Worm (Caenorhabditis elegans) whole organism, midembryonic: Measurements from ENCODE around the gene lab-2.

Experiments used
- cog-1 ChIP-seq: sonication (generic microtip); optimal IDR thresholded peaks from 2 replicates; lab custom pipeline; 2016; ENCODE audit warnings: missing genetic modification characterization, missing compliant biosample characterization
- flt-1 ChIP-seq: fragments of 200-800 bp; sonication (Bioruptor generic); IDR thresholded peaks from 2 replicates; pipeline ENCODE4 v1.3.6; 2022; ENCODE audit warnings: missing genetic modification characterization, missing compliant biosample characterization
- ztf-29 ChIP-seq: fragments of 200-800 bp; sonication (Bioruptor generic); IDR thresholded peaks from 2 replicates; pipeline ENCODE4 v1.3.6; 2022; ENCODE audit warnings: missing genetic modification reagents, missing genetic modification characterization, missing compliant biosample characterization

DNA sequence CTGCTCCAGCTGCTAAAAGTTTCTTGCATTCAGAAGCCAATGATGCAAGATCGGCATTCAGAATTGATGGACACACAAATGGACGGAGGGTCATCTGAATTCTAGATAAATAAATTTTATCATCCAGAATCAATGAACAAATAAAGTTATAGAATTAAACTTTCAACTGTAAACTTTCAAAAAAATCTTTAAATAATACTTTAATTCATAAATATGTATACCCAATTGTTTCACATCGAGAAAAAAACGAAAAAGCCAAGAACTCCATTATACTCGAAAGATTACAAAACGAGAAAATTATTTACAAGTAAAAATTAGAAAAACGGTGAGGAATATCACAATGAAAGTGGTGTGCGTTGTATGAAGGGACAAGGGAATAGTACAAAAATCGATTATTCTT is 17.6 kb upstream of the lab-2 start, which contains the start of gene F08F8.7:
- TF ChIP-seq ztf-29 (no peak), flt-1 (no peak), cog-1 (tag; lab: Kevin White, UChicago) (no peak)
